Worm (Caenorhabditis elegans): ENCODE results near the gene F14F9.4.

ce11 chrV:5088311-5088710, 44.2 kb upstream of the F14F9.4 start:
- TF ChIP-seq med-1 (GFP tag; optimal IDR thresholded peaks at IDR 0.05; ENCODE audit: insufficient read depth) (no peak), ref-1 (GFP tag; conservative IDR thresholded peaks at IDR 0.05) (no peak), ztf-29 (GFP tag; IDR thresholded peaks at IDR 0.05) (no peak), ztf-23 (GFP tag; IDR thresholded peaks at IDR 0.05) (no peak), tab-1 (GFP tag; IDR thresholded peaks at IDR 0.05) (no peak), T22C8.4 (GFP tag; IDR thresholded peaks at IDR 0.05) (no peak), flt-1 (GFP tag; IDR thresholded peaks at IDR 0.05) (no peak), cog-1 (tag; optimal IDR thresholded peaks at IDR 0.05) (no peak)

All from whole organism, midembryonic.